Fruit fly (Drosophila melanogaster) S2 (cell line): Measurements from ENCODE around the gene tnc.

Experiments
- CG8478 ChIP-seq: fragments of >200 bp; optimal IDR thresholded peaks from 2 replicates; lab custom pipeline; 2018
- CTCF ChIP-seq, 2 experiments: fragments of >200 bp; optimal IDR thresholded peaks; 2 replicates each; lab custom pipeline; 2018

The tnc gene

DNA sequence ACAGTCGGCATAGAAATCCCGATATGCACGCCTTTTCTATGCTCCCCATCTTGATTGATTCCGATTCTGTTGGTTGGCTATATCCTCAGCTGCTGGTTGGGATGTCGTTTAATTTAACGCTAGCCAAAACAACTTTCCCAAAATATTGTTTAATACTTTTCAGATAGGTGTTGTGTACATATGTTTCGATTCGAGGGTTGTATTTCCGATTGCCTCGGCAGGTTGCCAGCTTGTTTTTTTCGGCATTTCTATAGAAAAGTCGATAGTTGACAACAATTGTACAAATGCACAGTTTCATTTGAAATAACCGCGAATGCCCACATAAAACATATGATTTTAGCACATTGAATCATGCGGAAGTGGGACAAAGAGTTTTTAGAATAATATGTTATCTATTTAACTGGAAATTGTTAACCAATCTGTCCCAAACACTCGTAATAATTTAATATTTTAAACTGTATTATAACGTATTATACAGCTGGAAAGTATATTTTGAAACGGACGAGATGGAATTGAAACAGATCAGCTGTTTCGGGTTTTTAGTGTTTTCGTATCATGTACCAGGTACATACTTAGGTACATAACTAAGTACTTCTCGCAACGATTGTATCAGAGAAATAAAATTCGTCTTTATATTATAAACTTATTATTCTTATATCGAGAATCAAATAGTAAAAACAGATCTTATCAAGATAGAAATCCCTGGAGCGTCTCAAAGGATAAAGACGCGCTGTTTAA is 70.4 kb downstream of the tnc start, which contains the start of gene CG31109:
Gene CG31109, minus strand, starts transcription at position 203 of the 738 bp plus-strand sequence.
- no peak for TF ChIP-seq CG8478 (lab: Kevin White, UChicago)
- no peak for TF ChIP-seq CTCF (optimal IDR thresholded peaks at IDR 0.05; lab: Kevin White, UChicago)

dm6 chr3R:25056016-25056415 is 71.8 kb downstream of the tnc start, which contains the start of the genes CG31111 and stac:
Gene CG31111 (minus strand): TSS chr3R:25056177.
Gene stac (plus strand): TSS chr3R:25056286.
- no peak for TF ChIP-seq CTCF (optimal IDR thresholded peaks at IDR 0.05; lab: Kevin White, UChicago)
- no peak for TF ChIP-seq CG8478 (lab: Kevin White, UChicago)

DNA sequence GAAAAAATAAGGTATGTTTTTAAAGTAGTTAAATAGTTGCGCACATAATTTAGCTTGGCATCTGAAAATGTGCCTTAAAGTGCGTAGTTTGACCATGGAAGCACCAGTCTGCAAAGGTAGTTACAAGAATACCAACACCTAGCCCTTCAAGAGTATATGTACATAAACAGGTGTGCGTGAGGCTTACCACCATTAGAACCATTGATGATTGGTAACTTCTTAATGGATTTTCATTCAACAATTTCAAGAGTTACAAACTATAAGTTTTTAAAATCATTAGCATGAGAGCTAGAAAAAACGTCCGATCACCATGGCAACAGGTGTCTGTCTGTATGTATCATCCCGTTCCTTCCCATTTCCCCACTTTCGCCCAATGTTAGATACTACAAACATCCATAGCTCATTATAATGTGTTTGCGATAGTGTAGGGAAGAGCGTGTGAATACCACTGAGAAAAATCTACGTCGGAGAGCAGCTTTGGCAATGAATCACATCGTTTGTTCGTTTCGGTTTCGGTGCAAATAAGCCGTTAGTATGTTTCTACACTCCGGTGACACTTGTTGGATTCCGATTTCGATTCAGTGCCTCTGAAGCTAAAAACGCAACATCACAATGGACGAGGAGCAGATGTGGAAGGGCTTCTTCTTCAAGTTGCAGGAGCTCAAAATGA is 72.4 kb downstream of the tnc start:
- no peak for TF ChIP-seq CG8478 (lab: Kevin White, UChicago)
- no peak for TF ChIP-seq CTCF (optimal IDR thresholded peaks at IDR 0.05; lab: Kevin White, UChicago)

- TF ChIP-seq CTCF (optimal IDR thresholded peaks at IDR 0.05; lab: Kevin White, UChicago) = no peak
- TF ChIP-seq CG8478 (lab: Kevin White, UChicago) = no peak
These were observed 76.3 kb downstream of the tnc start for dm6 chr3R:25060462-25060861.

- TF ChIP-seq CTCF (optimal IDR thresholded peaks at IDR 0.05; lab: Kevin White, UChicago) = no peak
- no peak for TF ChIP-seq CG8478 (lab: Kevin White, UChicago)
These were observed 81.0 kb downstream of the tnc start, which contains the start of the genes veli and PQBP1 for dm6 chr3R:25064907-25065841. Gene veli (minus strand): TSS chr3R:25065591. Gene PQBP1 (plus strand): TSS chr3R:25065791.

dm6 chr3R:25066856-25067255 is 82.7 kb downstream of the tnc start:
- no peak for TF ChIP-seq CTCF (optimal IDR thresholded peaks at IDR 0.05; lab: Kevin White, UChicago)
- TF ChIP-seq CG8478 (lab: Kevin White, UChicago) = no peak

DNA sequence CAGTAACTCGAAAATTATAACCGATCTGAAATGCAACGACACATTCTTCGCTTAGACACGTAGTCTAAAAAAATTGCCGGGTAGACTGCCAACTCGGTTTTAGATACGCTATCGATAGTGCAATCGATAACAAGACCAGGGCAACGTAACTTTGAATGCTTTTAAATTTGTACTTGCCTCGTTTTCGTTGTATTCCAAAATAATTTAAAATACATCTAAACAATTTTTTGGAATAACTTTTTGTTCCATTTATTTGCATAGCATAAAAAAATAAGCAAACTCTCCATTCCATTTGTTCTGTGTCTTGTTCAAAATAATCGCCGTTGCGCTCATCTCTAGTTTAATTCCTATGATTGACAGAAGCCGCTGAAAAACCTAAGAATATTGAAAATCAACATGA is 85.4 kb downstream of the tnc start, which contains the start of the genes Stt3B and CG11839:
Gene Stt3B, minus strand, starts transcription at position 69 of the 400 bp plus-strand sequence.
Gene CG11839, plus strand, starts transcription at position 359 of the 400 bp plus-strand sequence.
- TF ChIP-seq CG8478 (lab: Kevin White, UChicago) (no peak), CTCF (optimal IDR thresholded peaks at IDR 0.05; lab: Kevin White, UChicago) (no peak)

- TF ChIP-seq CG8478 (lab: Kevin White, UChicago) (no peak), CTCF (optimal IDR thresholded peaks at IDR 0.05; lab: Kevin White, UChicago) (no peak)
These were observed 86.7 kb downstream of the tnc start, which contains the start of gene CG11836 for dm6 chr3R:25070871-25071270. Gene CG11836 (plus strand): TSS chr3R:25071126.
